Worm (Caenorhabditis elegans) whole organism, midembryonic: ENCODE results near the gene cnep-1.

Experiments
- T22C8.4 ChIP-seq: fragments of 200-800 bp; sonication (Bioruptor generic); IDR thresholded peaks from 2 replicates; pipeline ENCODE4 v1.3.6; 2022; ENCODE audit warnings: missing genetic modification characterization, missing compliant biosample characterization
- cog-1 ChIP-seq: sonication (generic microtip); optimal IDR thresholded peaks from 2 replicates; lab custom pipeline; 2016; ENCODE audit warnings: missing genetic modification characterization, missing compliant biosample characterization
- flt-1 ChIP-seq: fragments of 200-800 bp; sonication (Bioruptor generic); IDR thresholded peaks from 2 replicates; pipeline ENCODE4 v1.3.6; 2022; ENCODE audit warnings: missing genetic modification characterization, missing compliant biosample characterization
- klf-2 ChIP-seq: fragments of 200-800 bp; sonication (Bioruptor generic); conservative IDR thresholded peaks from 2 replicates; pipeline ENCODE4 v1.3.6; 2022; ENCODE audit warnings: missing genetic modification reagents, missing genetic modification characterization, missing compliant biosample characterization
- med-1 ChIP-seq: sonication (generic microtip); optimal IDR thresholded peaks from 2 replicates; lab custom pipeline; 2017; ENCODE audit warnings: missing genetic modification characterization, mild to moderate bottlenecking, missing compliant biosample characterization, antibody characterized with exemption, missing genetic modification reagents; ENCODE audit not compliant: insufficient read depth
- ref-1 ChIP-seq: fragments of 200-800 bp; sonication (Bioruptor generic); conservative IDR thresholded peaks from 2 replicates; pipeline ENCODE4 v1.3.6; 2022; ENCODE audit warnings: missing genetic modification reagents, missing genetic modification characterization, missing compliant biosample characterization
- tab-1 ChIP-seq: fragments of 200-800 bp; sonication (Bioruptor generic); IDR thresholded peaks from 2 replicates; pipeline ENCODE4 v1.3.6; 2022; ENCODE audit warnings: missing genetic modification characterization, missing compliant biosample characterization
- ztf-23 ChIP-seq: fragments of 200-800 bp; sonication (Bioruptor generic); IDR thresholded peaks from 2 replicates; pipeline ENCODE4 v1.3.6; 2022; ENCODE audit warnings: missing genetic modification reagents, missing genetic modification characterization, missing compliant biosample characterization
- ztf-29 ChIP-seq: fragments of 200-800 bp; sonication (Bioruptor generic); IDR thresholded peaks from 2 replicates; pipeline ENCODE4 v1.3.6; 2022; ENCODE audit warnings: missing genetic modification reagents, missing genetic modification characterization, missing compliant biosample characterization

The cnep-1 gene

DNA sequence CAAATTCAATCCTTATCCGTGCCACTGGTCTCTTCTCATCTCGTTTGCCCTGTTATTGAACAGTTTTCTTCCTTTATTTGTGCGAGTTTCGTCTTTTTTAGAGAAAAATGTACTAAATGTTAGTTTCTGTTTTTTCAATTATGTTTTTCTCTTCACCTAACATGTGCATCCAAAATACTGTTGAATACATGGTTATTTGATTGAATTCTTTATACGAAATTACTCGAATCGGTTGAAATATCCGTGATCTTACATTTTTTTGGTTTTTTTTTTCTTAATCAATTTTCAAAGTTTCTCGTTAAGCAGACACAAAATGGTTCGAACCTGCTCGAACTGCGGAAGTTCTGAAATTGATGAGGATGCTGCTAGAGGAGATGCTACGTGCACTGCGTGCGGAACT, 4.6 kb upstream of the cnep-1 start, which contains the start of gene brf-1:
TSS of gene brf-1 (plus strand) at position 301 of the 400 bp plus-strand sequence.
- TF ChIP-seq cog-1: no peak
- TF ChIP-seq klf-2: no peak
- no peak for TF ChIP-seq ztf-23 (GFP tag; lab: Robert Waterston, UW)

DNA sequence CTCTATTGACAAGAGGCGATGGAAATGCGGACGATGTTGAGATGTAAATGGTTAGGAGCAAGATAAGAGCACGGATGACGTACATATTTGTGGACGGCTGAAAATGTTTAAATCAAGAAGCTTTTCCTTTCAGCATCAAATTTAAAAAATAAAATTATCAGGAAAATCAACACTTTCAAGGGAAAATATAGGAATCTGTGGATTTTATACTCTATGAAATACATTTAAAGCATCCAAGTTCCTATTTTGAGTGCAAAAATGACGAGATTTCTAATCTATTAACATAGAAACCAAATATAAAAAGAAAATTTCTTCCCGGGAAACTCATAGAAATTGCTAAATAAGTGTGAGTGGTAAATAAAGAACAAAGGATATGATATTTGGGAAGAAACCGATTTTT, 3.9 kb downstream of the cnep-1 start, which contains the start of gene F45E12.6:
TSS of gene F45E12.6 (minus strand) at position 101 of the 400 bp plus-strand sequence.
- TF ChIP-seq ztf-23 (GFP tag; lab: Robert Waterston, UW) (no peak), T22C8.4 (GFP tag; lab: Robert Waterston, UW) (no peak), cog-1 (no peak), klf-2 (no peak), med-1 (no peak), ref-1 (GFP tag; lab: Robert Waterston, UW) (no peak), ztf-29 (GFP tag; lab: Robert Waterston, UW) (no peak), flt-1 (GFP tag; lab: Robert Waterston, UW) (no peak), tab-1 (GFP tag; lab: Robert Waterston, UW) (no peak)

DNA sequence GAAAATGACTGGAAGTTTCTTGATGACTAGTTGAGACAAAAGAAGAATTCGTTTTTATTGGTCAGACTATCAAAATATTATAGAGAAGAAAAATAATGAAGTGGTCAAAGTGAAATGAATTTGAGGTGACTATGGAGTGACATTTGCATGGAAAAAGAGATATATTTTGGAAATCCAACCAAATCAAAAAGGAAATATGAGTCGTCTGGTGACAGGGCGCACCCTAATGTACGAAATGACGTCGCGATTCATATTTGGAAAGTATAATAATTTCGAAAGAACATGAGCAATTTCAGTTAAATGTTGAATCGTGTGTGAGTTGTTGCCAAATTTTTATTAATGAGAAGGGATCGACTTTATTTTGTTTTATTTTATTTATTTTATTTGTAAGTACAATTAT, 7.3 kb downstream of the cnep-1 start, which contains the start of gene F21D12.2:
TSS of gene F21D12.2 (plus strand) at position 301 of the 400 bp plus-strand sequence.
- no peak for TF ChIP-seq ztf-29 (GFP tag; lab: Robert Waterston, UW)
- no peak for TF ChIP-seq T22C8.4 (GFP tag; lab: Robert Waterston, UW)
- TF ChIP-seq flt-1 (GFP tag; lab: Robert Waterston, UW): no peak
- no peak for TF ChIP-seq ztf-23 (GFP tag; lab: Robert Waterston, UW)
- TF ChIP-seq cog-1: no peak
- no peak for TF ChIP-seq tab-1 (GFP tag; lab: Robert Waterston, UW)
- TF ChIP-seq klf-2: no peak
- TF ChIP-seq ref-1 (GFP tag; lab: Robert Waterston, UW): no peak
- TF ChIP-seq med-1: no peak

DNA sequence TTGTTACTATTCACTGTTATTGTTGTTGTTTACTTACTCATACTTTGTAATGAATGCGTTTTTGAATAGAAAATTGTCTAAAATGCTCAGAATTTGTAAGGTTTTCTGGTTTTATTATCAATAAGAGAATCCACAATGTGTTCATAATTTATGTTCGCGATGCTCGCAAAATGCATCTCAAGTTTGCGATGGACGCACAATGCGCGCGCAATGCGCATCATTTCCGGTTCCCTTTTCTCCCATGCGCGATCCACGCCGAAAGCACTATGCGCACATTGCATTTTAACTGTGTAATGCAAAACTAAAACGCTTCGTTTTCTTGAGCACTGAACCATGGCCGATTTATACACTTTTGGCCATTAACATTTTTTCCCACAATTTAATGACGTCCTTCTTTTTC, 9.3 kb downstream of the cnep-1 start:
- TF ChIP-seq klf-2 (no peak), ref-1 (GFP tag; lab: Robert Waterston, UW) (no peak), ztf-23 (GFP tag; lab: Robert Waterston, UW) (no peak), ztf-29 (GFP tag; lab: Robert Waterston, UW) (no peak), med-1 (no peak), tab-1 (GFP tag; lab: Robert Waterston, UW) (no peak), cog-1 (no peak), flt-1 (GFP tag; lab: Robert Waterston, UW) (no peak), T22C8.4 (GFP tag; lab: Robert Waterston, UW) (no peak)

DNA sequence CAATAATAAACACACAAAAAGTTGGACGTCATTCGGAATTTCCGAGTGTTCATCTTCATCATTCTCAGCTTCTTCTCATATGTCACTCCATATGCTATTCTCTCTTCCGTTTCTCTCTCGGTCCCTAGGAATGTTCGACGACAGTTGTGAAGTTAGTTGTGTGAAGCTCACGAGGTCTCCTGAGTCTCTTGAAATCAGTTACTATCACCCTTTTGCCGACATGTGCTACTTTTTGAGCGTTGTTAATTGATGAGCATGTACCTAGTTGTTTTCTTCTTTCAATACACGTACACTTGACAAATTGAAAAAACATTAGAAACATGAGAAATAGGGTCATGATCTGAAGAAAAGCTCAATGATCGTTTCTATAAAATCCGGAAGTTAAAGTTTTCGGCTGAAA, 13.2 kb downstream of the cnep-1 start:
- no peak for TF ChIP-seq flt-1 (GFP tag; lab: Robert Waterston, UW)
- TF ChIP-seq cog-1: no peak
- no peak for TF ChIP-seq ztf-29 (GFP tag; lab: Robert Waterston, UW)
- TF ChIP-seq med-1: no peak

DNA sequence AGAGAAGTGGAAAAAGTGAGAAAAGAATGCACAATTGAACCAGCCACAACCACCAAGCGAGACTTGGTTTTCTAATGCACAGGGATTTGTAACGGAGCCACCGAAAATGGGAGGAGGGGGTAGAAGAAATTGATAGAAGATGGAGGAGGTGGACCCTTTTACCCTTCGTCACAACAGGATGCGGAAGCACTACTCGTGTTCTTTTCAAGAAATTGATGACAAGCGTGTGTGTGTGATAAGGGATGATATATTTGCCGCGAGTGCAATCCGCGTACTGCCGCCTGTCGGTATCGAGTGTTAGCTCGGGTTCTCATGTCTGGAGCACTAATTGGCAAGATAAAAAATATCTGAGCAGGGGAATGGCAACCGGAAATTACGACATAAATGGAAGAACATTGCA, 13.8 kb downstream of the cnep-1 start, which contains the start of gene F21D12.3:
TSS of gene F21D12.3 (minus strand) at position 101 of the 400 bp plus-strand sequence.
- TF ChIP-seq tab-1 (GFP tag; lab: Robert Waterston, UW) (no peak), ztf-23 (GFP tag; lab: Robert Waterston, UW) (no peak), ztf-29 (GFP tag; lab: Robert Waterston, UW) (no peak), klf-2 (no peak), med-1 (no peak), ref-1 (GFP tag; lab: Robert Waterston, UW) (no peak), flt-1 (GFP tag; lab: Robert Waterston, UW) (no peak), T22C8.4 (GFP tag; lab: Robert Waterston, UW) (no peak), cog-1 (no peak)

DNA sequence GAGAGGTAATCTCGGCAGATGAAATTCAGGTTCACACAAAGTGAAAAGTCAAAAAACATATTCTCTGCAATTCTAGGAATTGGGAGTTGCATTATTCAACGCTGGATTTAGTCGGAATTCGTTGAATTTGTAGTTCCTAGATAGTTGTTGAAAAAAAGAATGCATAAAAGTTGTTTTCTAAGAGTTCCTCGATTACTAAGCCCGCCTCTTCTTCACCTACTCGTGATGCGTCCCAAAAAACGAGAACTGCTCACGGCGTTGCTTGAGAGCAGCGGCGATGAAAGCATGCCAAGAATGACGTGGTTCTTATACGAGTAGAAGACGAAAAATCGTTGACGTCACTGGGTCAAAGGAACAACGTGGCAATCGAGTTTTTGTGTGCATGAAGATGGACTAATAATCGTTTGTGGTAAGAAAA, 14.9 kb downstream of the cnep-1 start:
- TF ChIP-seq klf-2 (no peak), cog-1 (no peak), T22C8.4 (GFP tag; lab: Robert Waterston, UW) (no peak), ztf-29 (GFP tag; lab: Robert Waterston, UW) (no peak), ztf-23 (GFP tag; lab: Robert Waterston, UW) (no peak), flt-1 (GFP tag; lab: Robert Waterston, UW) (no peak), med-1 (no peak), tab-1 (GFP tag; lab: Robert Waterston, UW) (no peak), ref-1 (GFP tag; lab: Robert Waterston, UW) (no peak)

DNA sequence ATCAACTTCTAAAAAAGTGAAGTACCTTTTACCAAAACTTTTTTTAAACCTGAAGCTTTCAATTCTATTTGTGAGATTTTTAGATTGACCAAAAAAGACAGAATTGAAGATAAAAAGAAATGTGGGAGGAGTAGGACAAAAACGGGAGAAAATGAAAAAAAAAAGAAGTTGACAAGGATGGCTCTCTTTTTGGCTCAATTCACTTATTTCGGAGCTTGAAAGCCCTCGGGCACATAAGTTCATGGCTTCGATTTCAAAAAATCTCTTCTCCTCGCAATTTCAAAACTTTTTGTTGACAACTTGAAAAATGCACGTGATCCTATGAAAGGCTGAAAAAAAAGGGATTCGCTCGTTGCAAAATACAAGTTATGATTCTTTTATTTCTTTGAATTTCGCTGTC, 16.1 kb downstream of the cnep-1 start:
- no peak for TF ChIP-seq med-1
- no peak for TF ChIP-seq ref-1 (GFP tag; lab: Robert Waterston, UW)
- TF ChIP-seq tab-1 (GFP tag; lab: Robert Waterston, UW): no peak
- no peak for TF ChIP-seq ztf-23 (GFP tag; lab: Robert Waterston, UW)
- no peak for TF ChIP-seq cog-1
- no peak for TF ChIP-seq klf-2
- TF ChIP-seq flt-1 (GFP tag; lab: Robert Waterston, UW): no peak
- no peak for TF ChIP-seq ztf-29 (GFP tag; lab: Robert Waterston, UW)
- TF ChIP-seq T22C8.4 (GFP tag; lab: Robert Waterston, UW): no peak

DNA sequence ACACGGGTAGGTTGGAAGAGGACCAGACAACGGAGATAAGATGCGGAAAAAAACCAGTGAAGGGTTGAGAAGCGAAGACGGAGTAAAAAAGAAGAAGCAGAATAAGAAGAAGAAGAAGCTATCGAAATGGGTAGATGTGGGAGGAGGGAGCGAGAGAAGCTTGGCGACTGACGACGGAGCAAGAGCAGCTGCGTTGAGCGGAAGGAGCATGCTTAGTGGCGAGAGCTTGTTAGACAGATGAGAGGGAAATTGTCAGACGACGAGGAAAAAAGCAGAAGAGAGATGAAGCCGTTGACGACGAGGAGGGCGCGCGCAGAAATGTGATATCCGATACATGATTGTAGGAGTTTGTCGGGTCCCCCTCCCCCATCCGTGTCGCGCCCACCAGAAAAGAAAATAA, 16.8 kb downstream of the cnep-1 start:
- TF ChIP-seq klf-2: no peak
- no peak for TF ChIP-seq T22C8.4 (GFP tag; lab: Robert Waterston, UW)
- TF ChIP-seq ztf-23 (GFP tag; lab: Robert Waterston, UW): no peak
- no peak for TF ChIP-seq ref-1 (GFP tag; lab: Robert Waterston, UW)
- no peak for TF ChIP-seq ztf-29 (GFP tag; lab: Robert Waterston, UW)
- TF ChIP-seq med-1: no peak
- TF ChIP-seq tab-1 (GFP tag; lab: Robert Waterston, UW): no peak
- no peak for TF ChIP-seq flt-1 (GFP tag; lab: Robert Waterston, UW)
- TF ChIP-seq cog-1: no peak

DNA sequence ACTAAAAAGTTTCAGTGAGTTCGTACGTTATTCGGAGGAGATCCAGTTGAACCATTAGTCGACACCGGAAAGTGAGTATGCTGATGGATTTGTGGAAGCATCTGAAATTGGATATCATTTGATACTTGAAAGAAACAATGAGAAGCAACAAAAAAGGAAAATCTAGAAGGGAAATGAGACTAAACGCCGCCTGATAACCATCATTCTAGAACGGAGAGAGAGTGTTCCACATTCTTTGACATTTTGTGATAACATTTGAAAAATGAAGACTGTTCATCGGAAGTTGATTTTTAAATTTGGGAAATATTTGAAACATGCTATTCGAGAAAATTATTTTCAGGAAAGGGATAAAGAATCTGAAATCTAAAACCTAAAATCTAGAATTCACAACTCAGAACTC, 21.1 kb downstream of the cnep-1 start, which contains the start of gene npax-1:
TSS of gene npax-1 (minus strand) at position 101 of the 400 bp plus-strand sequence.
- TF ChIP-seq klf-2: no peak
- no peak for TF ChIP-seq T22C8.4 (GFP tag; lab: Robert Waterston, UW)
- TF ChIP-seq flt-1 (GFP tag; lab: Robert Waterston, UW): no peak
- no peak for TF ChIP-seq ref-1 (GFP tag; lab: Robert Waterston, UW)
- no peak for TF ChIP-seq ztf-29 (GFP tag; lab: Robert Waterston, UW)
- TF ChIP-seq cog-1: no peak
- TF ChIP-seq tab-1 (GFP tag; lab: Robert Waterston, UW): no peak
- TF ChIP-seq med-1: no peak
- no peak for TF ChIP-seq ztf-23 (GFP tag; lab: Robert Waterston, UW)
